Fruit fly (Drosophila melanogaster) whole organism, wandering third instar larva: Measurements from ENCODE around the gene lbl.

Experiments used
- Abd-B ChIP-seq: fragments of >200 bp; optimal IDR thresholded peaks from 2 replicates; lab custom pipeline; 2017; ENCODE audit warnings: missing biosample characterization, missing genetic modification characterization
- CG32264 ChIP-seq: fragments of 200-800 bp; sonication (Bioruptor generic); optimal IDR thresholded peaks from 2 replicates; lab custom pipeline; 2016; ENCODE audit warnings: missing biosample characterization, missing genetic modification characterization
- Jra ChIP-seq: sonication (Bioruptor generic); optimal IDR thresholded peaks from 2 replicates; lab custom pipeline; 2016; ENCODE audit warnings: missing biosample characterization, missing genetic modification characterization
- Myc ChIP-seq: fragments of >200 bp; optimal IDR thresholded peaks from 2 replicates; lab custom pipeline; 2017
- Rel ChIP-seq, 2 experiments: fragments of 200-800 bp; sonication (Bioruptor generic) in 1 of 2; optimal IDR thresholded peaks; 2 replicates in 1 of 2; 3 replicates in 1 of 2; lab custom pipeline; 2016 to 2019; ENCODE audit warnings: mild to moderate bottlenecking in 2 of 2, missing biosample characterization in 2 of 2, missing genetic modification characterization in 2 of 2, moderate library complexity in 1 of 2
- Sp1 ChIP-seq: fragments of 200-800 bp; sonication (Bioruptor generic); optimal IDR thresholded peaks from 3 replicates; lab custom pipeline; 2019; ENCODE audit warnings: missing biosample characterization, mild to moderate bottlenecking, missing genetic modification characterization, moderate library complexity
- br ChIP-seq: fragments of 200-800 bp; sonication (Bioruptor generic); optimal IDR thresholded peaks from 2 replicates; lab custom pipeline; 2016; ENCODE audit warnings: missing biosample characterization, missing genetic modification characterization
- dmrt93B ChIP-seq: fragments of 200-800 bp; sonication (Bioruptor generic); optimal IDR thresholded peaks from 2 replicates; lab custom pipeline; 2018; ENCODE audit warnings: missing biosample characterization, mild to moderate bottlenecking, missing genetic modification characterization
- jim ChIP-seq: fragments of 175-275, 200-325 bp; sonication (Bioruptor generic); optimal IDR thresholded peaks from 2 replicates; lab custom pipeline; 2016; ENCODE audit warnings: missing biosample characterization, mild to moderate bottlenecking, missing genetic modification characterization
- pan ChIP-seq: fragments of >200 bp; optimal IDR thresholded peaks from 2 replicates; lab custom pipeline; 2017
- psq ChIP-seq: fragments of 200-800 bp; sonication (Bioruptor generic); optimal IDR thresholded peaks from 3 replicates; lab custom pipeline; 2017; ENCODE audit warnings: missing biosample characterization, mild to moderate bottlenecking, missing genetic modification characterization, moderate library complexity
- rgr ChIP-seq: fragments of 200-800 bp; sonication (Bioruptor generic); optimal IDR thresholded peaks from 3 replicates; lab custom pipeline; 2016; ENCODE audit warnings: missing biosample characterization, mild to moderate bottlenecking, missing genetic modification characterization
- usp ChIP-seq: fragments of >200 bp; optimal IDR thresholded peaks from 2 replicates; lab custom pipeline; 2017; ENCODE audit warnings: missing biosample characterization, missing genetic modification characterization

DNA sequence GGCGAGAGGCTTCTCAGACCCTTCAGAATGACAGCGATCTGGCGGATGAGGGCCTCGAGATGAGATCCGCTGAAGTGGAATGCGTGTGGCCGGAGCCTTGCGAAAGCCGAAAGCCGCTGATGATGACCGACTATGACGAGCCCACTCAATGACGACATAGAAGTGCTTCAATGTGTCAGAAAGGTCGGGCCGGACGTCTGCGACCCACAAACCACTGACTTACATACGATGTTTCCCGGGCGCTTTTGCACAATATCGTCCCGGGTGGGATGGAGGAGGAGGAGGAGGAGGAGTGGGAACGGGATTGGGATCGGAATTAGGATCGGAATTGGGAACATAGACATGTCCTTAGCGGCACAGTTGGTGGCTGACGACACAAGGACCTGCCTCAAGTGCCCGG is 43.0 kb downstream of the lbl start:
- TF ChIP-seq dmrt93B (no peak), psq (GFP tag; lab: Kevin White, UChicago) (no peak), Myc (no peak), CG32264 (no peak), pan (lab: Kevin White, UChicago) (no peak), Jra (GFP tag; lab: Kevin White, UChicago) (no peak), Sp1 (GFP tag; lab: Kevin White, UChicago) (no peak), rgr (GFP tag; lab: Kevin White, UChicago) (no peak), Abd-B (no peak), br (GFP tag; lab: Kevin White, UChicago) (no peak), Rel (GFP tag; optimal IDR thresholded peaks at IDR 0.05; lab: Kevin White, UChicago) (no peak), Rel (tag; optimal IDR thresholded peaks at IDR 0.05; lab: Kevin White, UChicago) (no peak), usp (GFP tag; lab: Kevin White, UChicago) (no peak), jim (GFP tag; lab: Kevin White, UChicago) (no peak)
